Worm (Caenorhabditis elegans): ENCODE measurements around the gene spr-2.

Gene spr-2

DNA sequence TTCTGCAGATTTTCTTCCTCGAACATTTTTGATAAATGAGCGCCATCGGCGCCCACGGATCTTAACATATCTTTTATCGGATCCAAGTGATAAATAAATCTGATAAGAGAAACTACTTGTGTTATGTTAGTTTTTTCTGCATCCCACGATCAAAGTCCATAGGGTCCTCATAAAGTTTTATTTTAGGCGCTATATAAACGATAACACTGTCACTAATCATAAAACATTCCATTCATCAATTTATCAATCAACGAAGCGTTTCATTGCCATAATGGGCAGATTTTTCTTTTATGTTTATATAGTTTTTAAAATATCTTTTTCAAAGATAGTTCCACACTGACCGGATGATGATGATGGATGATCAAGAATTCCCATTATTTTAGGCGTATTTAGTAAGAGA lies 26.6 kb upstream of the spr-2 start:
- TF ChIP-seq ama-1 (optimal IDR thresholded peaks at IDR 0.05), result no peak
- no peak for TF ChIP-seq hmbx-1 (tag; optimal IDR thresholded peaks at IDR 0.05)
- TF ChIP-seq ceh-13 (GFP tag; optimal IDR thresholded peaks at IDR 0.05), result no peak
- no peak for TF ChIP-seq hmg-4 (GFP tag; optimal IDR thresholded peaks at IDR 0.05)
- no peak for TF ChIP-seq tbx-11 (GFP tag; IDR thresholded peaks at IDR 0.05)
- no peak for TF ChIP-seq flt-1 (GFP tag; IDR thresholded peaks at IDR 0.05)
- no peak for TF ChIP-seq scrt-1 (GFP tag; IDR thresholded peaks at IDR 0.05)
- no peak for TF ChIP-seq sea-1 (GFP tag; conservative IDR thresholded peaks at IDR 0.05)
- TF ChIP-seq tbx-37 (GFP tag; conservative IDR thresholded peaks at IDR 0.05), result no peak
- TF ChIP-seq F13C5.2 (tag; optimal IDR thresholded peaks at IDR 0.05), result no peak
- no peak for TF ChIP-seq tra-4 (tag; optimal IDR thresholded peaks at IDR 0.05)
- no peak for TF ChIP-seq pes-1 (GFP tag; IDR thresholded peaks at IDR 0.05)
- TF ChIP-seq ceh-36 (tag; optimal IDR thresholded peaks at IDR 0.05), result no peak
- no peak for TF ChIP-seq hnd-1 (tag; optimal IDR thresholded peaks at IDR 0.05)
- no peak for TF ChIP-seq aly-1 (tag; optimal IDR thresholded peaks at IDR 0.05)
- no peak for TF ChIP-seq B0310.2 (tag; optimal IDR thresholded peaks at IDR 0.05)
- TF ChIP-seq ets-7 (tag; optimal IDR thresholded peaks at IDR 0.05), result no peak

DNA sequence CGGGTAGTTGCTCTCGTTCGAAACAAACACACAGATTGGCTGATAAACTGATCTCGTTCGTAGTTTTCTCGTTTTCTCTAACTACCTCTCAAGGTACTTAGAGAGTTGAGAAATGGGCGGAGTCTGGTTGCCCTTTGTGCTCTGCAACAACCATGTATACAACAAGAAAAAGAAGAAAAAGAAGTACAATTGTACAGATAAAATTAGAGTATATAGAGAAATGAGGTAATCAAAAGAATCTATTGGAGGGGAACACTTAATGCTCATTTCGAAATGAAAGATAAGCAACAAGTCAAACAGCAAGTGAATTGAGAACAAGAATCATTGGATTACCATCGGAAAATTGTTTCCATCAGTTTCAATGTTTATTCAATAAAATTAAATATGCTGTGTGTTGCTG lies 25.9 kb upstream of the spr-2 start, which contains the start of gene C09G9.1:
C09G9.1 (minus strand) TSS at position 143 of the 400 bp plus-strand sequence.
- TF ChIP-seq tbx-37 (GFP tag; conservative IDR thresholded peaks at IDR 0.05) (no peak), hnd-1 (tag; optimal IDR thresholded peaks at IDR 0.05) (no peak), ceh-36 (tag; optimal IDR thresholded peaks at IDR 0.05) (no peak), hmbx-1 (tag; optimal IDR thresholded peaks at IDR 0.05) (no peak), flt-1 (GFP tag; IDR thresholded peaks at IDR 0.05) (no peak), ets-7 (tag; optimal IDR thresholded peaks at IDR 0.05) (no peak), sea-1 (GFP tag; conservative IDR thresholded peaks at IDR 0.05) (no peak), pes-1 (GFP tag; IDR thresholded peaks at IDR 0.05) (no peak), aly-1 (tag; optimal IDR thresholded peaks at IDR 0.05) (no peak), hmg-4 (GFP tag; optimal IDR thresholded peaks at IDR 0.05) (no peak), scrt-1 (GFP tag; IDR thresholded peaks at IDR 0.05) (no peak), F13C5.2 (tag; optimal IDR thresholded peaks at IDR 0.05) (no peak), tbx-11 (GFP tag; IDR thresholded peaks at IDR 0.05) (no peak), tra-4 (tag; optimal IDR thresholded peaks at IDR 0.05) (no peak), ceh-13 (GFP tag; optimal IDR thresholded peaks at IDR 0.05) (no peak), B0310.2 (tag; optimal IDR thresholded peaks at IDR 0.05) (no peak)

DNA sequence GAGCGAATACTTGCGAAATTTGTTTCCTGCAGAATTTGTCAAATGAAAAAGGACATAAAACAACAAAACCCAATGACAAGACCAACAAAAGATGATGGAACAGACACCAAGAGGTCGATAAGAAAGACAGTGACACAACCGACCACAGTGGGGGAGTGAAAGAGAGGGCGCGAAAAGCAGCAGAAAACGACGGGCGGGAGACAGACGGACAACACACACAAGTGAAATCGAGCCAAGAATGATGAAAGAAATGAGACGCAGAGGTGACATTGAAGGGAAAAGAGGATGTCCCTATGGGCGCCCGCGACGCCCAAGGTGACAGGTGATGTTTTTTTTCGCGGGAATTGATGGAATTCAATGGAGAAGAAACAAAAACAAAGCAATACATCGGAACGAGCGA lies 25.2 kb upstream of the spr-2 start:
- TF ChIP-seq tra-4 (tag; optimal IDR thresholded peaks at IDR 0.05) (no peak), hmg-4 (GFP tag; optimal IDR thresholded peaks at IDR 0.05) (peak; percentile 30)

DNA sequence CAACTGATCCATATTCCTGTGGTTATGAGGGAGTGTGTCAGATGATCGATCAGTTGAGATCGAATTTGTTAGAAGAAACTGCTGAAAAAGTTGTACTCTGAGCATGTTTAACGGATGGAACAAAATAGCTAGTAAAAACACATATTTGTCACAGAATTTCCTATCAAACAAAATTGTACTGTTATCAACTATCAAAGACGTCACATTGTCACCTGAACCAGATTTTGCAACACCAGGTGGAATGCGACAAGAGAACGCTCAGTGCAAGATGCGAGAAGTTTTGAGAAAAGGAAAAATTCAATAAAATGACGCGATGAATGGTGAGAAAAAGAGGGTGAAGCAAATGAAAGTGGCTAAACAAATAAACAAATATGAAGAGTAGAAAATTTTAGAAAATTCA lies 23.7 kb upstream of the spr-2 start:
- TF ChIP-seq scrt-1 (GFP tag; IDR thresholded peaks at IDR 0.05), result no peak
- no peak for TF ChIP-seq B0310.2 (tag; optimal IDR thresholded peaks at IDR 0.05)
- no peak for TF ChIP-seq ets-7 (tag; optimal IDR thresholded peaks at IDR 0.05)
- no peak for TF ChIP-seq hnd-1 (tag; optimal IDR thresholded peaks at IDR 0.05)
- TF ChIP-seq hmg-4 (GFP tag; optimal IDR thresholded peaks at IDR 0.05), result no peak
- TF ChIP-seq tbx-37 (GFP tag; conservative IDR thresholded peaks at IDR 0.05), result no peak
- TF ChIP-seq F13C5.2 (tag; optimal IDR thresholded peaks at IDR 0.05), result no peak
- no peak for TF ChIP-seq hmbx-1 (tag; optimal IDR thresholded peaks at IDR 0.05)
- no peak for TF ChIP-seq sea-1 (GFP tag; conservative IDR thresholded peaks at IDR 0.05)
- no peak for TF ChIP-seq ceh-13 (GFP tag; optimal IDR thresholded peaks at IDR 0.05)

DNA sequence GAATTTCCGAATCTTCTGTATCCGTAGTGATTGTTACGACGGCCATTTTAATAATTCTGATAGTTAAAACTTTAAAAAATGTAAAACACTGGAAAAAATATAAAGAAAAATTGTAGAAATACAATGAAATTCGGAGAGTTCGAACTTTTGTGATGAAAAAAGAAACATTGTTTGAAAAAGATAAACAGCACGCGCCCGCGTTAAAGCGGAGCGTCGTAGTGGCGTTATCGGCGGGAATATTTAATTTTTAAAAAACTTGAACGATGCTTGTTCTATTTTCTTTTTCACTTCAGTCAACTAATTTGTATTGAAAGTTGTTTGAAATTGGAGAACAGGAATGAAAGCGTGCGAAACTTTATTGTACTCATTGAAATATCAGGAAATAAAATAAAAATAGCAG lies 21.6 kb upstream of the spr-2 start, which contains the start of gene npp-23:
npp-23 (minus strand) TSS at position 56 of the 400 bp plus-strand sequence.
- TF ChIP-seq B0310.2 (tag; optimal IDR thresholded peaks at IDR 0.05) (no peak), hnd-1 (tag; optimal IDR thresholded peaks at IDR 0.05) (no peak), hmbx-1 (tag; optimal IDR thresholded peaks at IDR 0.05) (no peak), tra-4 (tag; optimal IDR thresholded peaks at IDR 0.05) (no peak), ceh-36 (tag; optimal IDR thresholded peaks at IDR 0.05) (no peak), tbx-37 (GFP tag; conservative IDR thresholded peaks at IDR 0.05) (no peak), F13C5.2 (tag; optimal IDR thresholded peaks at IDR 0.05) (no peak), pes-1 (GFP tag; IDR thresholded peaks at IDR 0.05) (no peak), aly-1 (tag; optimal IDR thresholded peaks at IDR 0.05) (no peak), ets-7 (tag; optimal IDR thresholded peaks at IDR 0.05) (no peak), ceh-13 (GFP tag; optimal IDR thresholded peaks at IDR 0.05) (no peak), sea-1 (GFP tag; conservative IDR thresholded peaks at IDR 0.05) (no peak), hmg-4 (GFP tag; optimal IDR thresholded peaks at IDR 0.05) (no peak), tbx-11 (GFP tag; IDR thresholded peaks at IDR 0.05) (no peak)

DNA sequence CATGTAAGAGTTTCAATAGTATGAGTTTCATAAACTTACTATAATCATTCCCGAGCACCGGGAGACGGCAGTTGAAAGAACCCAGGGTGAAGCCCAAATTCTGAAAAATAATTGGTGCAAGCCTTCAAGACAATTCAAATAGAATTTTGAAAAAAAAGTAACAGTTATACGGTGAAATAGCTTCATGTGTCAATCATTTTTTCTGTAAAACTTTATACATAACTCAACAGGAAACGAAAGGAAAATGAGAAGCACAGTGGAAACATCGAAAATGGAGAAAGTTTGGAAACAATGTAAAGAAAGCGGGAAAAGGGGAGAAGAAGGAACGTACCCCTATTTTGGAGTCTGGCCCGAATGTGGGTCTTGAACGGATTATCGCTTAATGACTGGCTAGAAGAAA lies 18.3 kb upstream of the spr-2 start, which contains the start of gene C09G9.3:
C09G9.3 (minus strand) TSS at position 101 of the 400 bp plus-strand sequence.
- TF ChIP-seq scrt-1 (GFP tag; IDR thresholded peaks at IDR 0.05) (no peak), hmbx-1 (tag; optimal IDR thresholded peaks at IDR 0.05) (no peak), aly-1 (tag; optimal IDR thresholded peaks at IDR 0.05) (no peak), pes-1 (GFP tag; IDR thresholded peaks at IDR 0.05) (no peak)

DNA sequence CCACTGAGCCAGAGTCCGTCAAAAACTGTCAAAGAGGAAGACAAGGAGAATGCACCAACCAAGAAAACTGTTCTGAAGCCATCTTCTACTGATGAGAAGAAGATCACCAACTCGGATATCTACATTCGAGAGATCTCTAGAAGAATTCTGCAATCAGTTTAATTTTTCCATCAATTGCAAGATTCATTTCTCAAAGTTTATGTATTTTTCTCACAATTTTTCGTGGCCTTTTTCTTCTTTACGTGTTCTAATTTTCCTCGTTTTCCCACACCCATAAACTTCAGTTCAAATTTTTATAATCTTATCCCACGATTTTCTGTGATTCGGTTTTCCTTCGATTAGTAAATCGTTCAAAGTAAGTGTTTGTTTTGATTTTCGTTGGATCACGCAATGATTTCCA lies 17.4 kb upstream of the spr-2 start, which contains the start of gene hdl-2:
hdl-2 (plus strand) TSS at position 301 of the 400 bp plus-strand sequence.
- TF ChIP-seq sea-1 (GFP tag; conservative IDR thresholded peaks at IDR 0.05) (no peak), pes-1 (GFP tag; IDR thresholded peaks at IDR 0.05) (no peak), ceh-13 (GFP tag; optimal IDR thresholded peaks at IDR 0.05) (no peak), tra-4 (tag; optimal IDR thresholded peaks at IDR 0.05) (no peak), aly-1 (tag; optimal IDR thresholded peaks at IDR 0.05) (no peak), hnd-1 (tag; optimal IDR thresholded peaks at IDR 0.05) (no peak), scrt-1 (GFP tag; IDR thresholded peaks at IDR 0.05) (no peak), tbx-37 (GFP tag; conservative IDR thresholded peaks at IDR 0.05) (no peak)

DNA sequence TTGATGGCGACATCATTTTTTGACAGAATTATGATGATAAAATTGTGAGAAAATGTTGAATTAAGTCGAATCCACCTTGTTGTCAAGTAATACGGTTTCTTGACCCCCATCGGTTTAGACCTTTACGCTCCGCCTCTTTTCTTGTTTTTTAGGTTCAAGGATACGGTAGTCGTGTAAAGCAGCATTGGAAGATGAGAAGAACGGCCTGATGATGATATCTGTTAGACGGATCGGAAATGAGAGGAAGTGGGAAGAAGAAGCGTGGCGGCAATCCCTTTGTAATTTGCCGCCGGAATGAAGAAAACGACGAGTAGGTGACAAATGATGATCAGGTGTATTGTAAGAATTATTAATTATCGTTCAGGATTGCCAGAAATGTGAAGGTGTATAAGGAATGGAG lies 11.5 kb upstream of the spr-2 start, which contains the start of gene npax-4:
npax-4 (minus strand) TSS at position 101 of the 400 bp plus-strand sequence.
- TF ChIP-seq sea-1 (GFP tag; conservative IDR thresholded peaks at IDR 0.05) (no peak), ceh-13 (GFP tag; optimal IDR thresholded peaks at IDR 0.05) (no peak), B0310.2 (tag; optimal IDR thresholded peaks at IDR 0.05) (no peak)

Data from whole organism, early embryonic.